Worm (Caenorhabditis elegans) whole organism, mixed stage, embryonic: ENCODE measurements around the gene C31C9.7.
A peak's percentile ranks its signal among the peaks of the same experiment; 100 is the strongest.
"Not testable (repeated sequence)": the region's sequence is repeated elsewhere in the genome, so short reads cannot be mapped to it uniquely, and the experiment has no call there.

ENCODE experiments used
- M03D4.4 ChIP-seq: sonication (generic microtip); optimal IDR thresholded peaks from 2 replicates; lab custom pipeline; 2017; ENCODE audit warnings: mild to moderate bottlenecking, missing genetic modification characterization, missing compliant biosample characterization
- bed-3 ChIP-seq: fragments of 200-800 bp; sonication (Bioruptor generic); optimal IDR thresholded peaks from 3 replicates; lab custom pipeline; 2018; ENCODE audit warnings: mild to moderate bottlenecking, missing genetic modification characterization, moderate library complexity, missing compliant biosample characterization
- blmp-1 ChIP-seq: fragments of 150-350 bp; optimal IDR thresholded peaks from 2 replicates; lab custom pipeline; 2014; ENCODE audit warnings: missing biosample characterization, missing genetic modification characterization
- ceh-39 ChIP-seq: fragments of 150-350 bp; optimal IDR thresholded peaks from 2 replicates; lab custom pipeline; 2014; ENCODE audit warnings: missing biosample characterization, missing genetic modification characterization
- ceh-43 ChIP-seq: fragments of 200-800 bp; sonication (Bioruptor generic); optimal IDR thresholded peaks from 2 replicates; lab custom pipeline; 2018; ENCODE audit warnings: mild to moderate bottlenecking, missing genetic modification characterization, moderate library complexity, missing compliant biosample characterization
- ceh-83 ChIP-seq: fragments of 200-800 bp; sonication (Bioruptor generic); optimal IDR thresholded peaks from 2 replicates; lab custom pipeline; 2018; ENCODE audit warnings: mild to moderate bottlenecking, missing genetic modification characterization, missing compliant biosample characterization
- ces-1 ChIP-seq: fragments of 150-350 bp; optimal IDR thresholded peaks from 2 replicates; lab custom pipeline; 2014; ENCODE audit warnings: missing biosample characterization, missing genetic modification reagents, missing genetic modification characterization
- cnd-1 ChIP-seq: fragments of 200-800 bp; sonication (Bioruptor generic); optimal IDR thresholded peaks from 2 replicates; lab custom pipeline; 2018; ENCODE audit warnings: mild to moderate bottlenecking, missing genetic modification characterization, missing compliant biosample characterization
- elt-1 ChIP-seq: sonication (generic microtip); optimal IDR thresholded peaks from 2 replicates; lab custom pipeline; 2017; ENCODE audit warnings: missing genetic modification characterization, mild to moderate bottlenecking, missing compliant biosample characterization, antibody characterized with exemption, moderate library complexity, borderline replicate concordance; ENCODE audit not compliant: insufficient read depth
- elt-3 ChIP-seq: fragments of 150-350 bp; optimal IDR thresholded peaks from 2 replicates; lab custom pipeline; 2014; ENCODE audit warnings: missing biosample characterization, missing genetic modification characterization
- flh-1 ChIP-seq: fragments of 200-800 bp; sonication (Bioruptor generic); optimal IDR thresholded peaks from 2 replicates; lab custom pipeline; 2018; ENCODE audit warnings: mild to moderate bottlenecking, missing genetic modification characterization, moderate library complexity, missing compliant biosample characterization
- ham-2 ChIP-seq: fragments of 200-800 bp; sonication (Bioruptor generic); optimal IDR thresholded peaks from 2 replicates; lab custom pipeline; 2018; ENCODE audit warnings: mild to moderate bottlenecking, missing genetic modification characterization, missing compliant biosample characterization
- hlh-1 ChIP-seq: fragments of 150-350 bp; optimal IDR thresholded peaks from 2 replicates; lab custom pipeline; 2014; ENCODE audit warnings: missing biosample characterization, missing genetic modification reagents, missing genetic modification characterization
- lin-32 ChIP-seq: fragments of 200-800 bp; sonication (Bioruptor generic); optimal IDR thresholded peaks from 2 replicates; lab custom pipeline; 2018; ENCODE audit warnings: mild to moderate bottlenecking, missing genetic modification characterization, missing compliant biosample characterization
- lsy-2 ChIP-seq: fragments of 150-350 bp; optimal IDR thresholded peaks from 2 replicates; lab custom pipeline; 2014; ENCODE audit warnings: missing biosample characterization, missing genetic modification characterization
- mab-5 ChIP-seq: fragments of 150-350 bp; optimal IDR thresholded peaks from 2 replicates; lab custom pipeline; 2014; ENCODE audit warnings: missing biosample characterization, missing genetic modification characterization
- mep-1 ChIP-seq: fragments of 150-350 bp; optimal IDR thresholded peaks from 2 replicates; lab custom pipeline; 2017; ENCODE audit warnings: missing biosample characterization, missing genetic modification reagents, missing genetic modification characterization, inconsistent platforms
- nhr-12 ChIP-seq: fragments of 150-350 bp; optimal IDR thresholded peaks from 2 replicates; lab custom pipeline; 2014; ENCODE audit warnings: missing biosample characterization, missing genetic modification characterization
- nhr-2 ChIP-seq: fragments of 150-350 bp; optimal IDR thresholded peaks from 2 replicates; lab custom pipeline; 2014; ENCODE audit warnings: missing biosample characterization, missing genetic modification characterization
- nhr-237 ChIP-seq: fragments of 150-350 bp; optimal IDR thresholded peaks from 2 replicates; lab custom pipeline; 2014; ENCODE audit warnings: missing biosample characterization, missing genetic modification characterization
- nhr-28 ChIP-seq: fragments of 150-350 bp; optimal IDR thresholded peaks from 2 replicates; lab custom pipeline; 2014; ENCODE audit warnings: missing biosample characterization, missing genetic modification characterization
- nhr-76 ChIP-seq: sonication (generic microtip); optimal IDR thresholded peaks from 2 replicates; lab custom pipeline; 2017; ENCODE audit warnings: missing biosample characterization, missing genetic modification characterization
- pha-4 ChIP-seq: fragments of 150-350 bp; optimal IDR thresholded peaks from 2 replicates; lab custom pipeline; 2018; ENCODE audit warnings: missing biosample characterization, missing genetic modification reagents, missing genetic modification characterization
- snpc-4 ChIP-seq: fragments of 150-350 bp; optimal IDR thresholded peaks from 2 replicates; lab custom pipeline; 2014; ENCODE audit warnings: missing biosample characterization, missing genetic modification characterization
- sptf-1 ChIP-seq: sonication (generic microtip); optimal IDR thresholded peaks from 2 replicates; lab custom pipeline; 2017; ENCODE audit warnings: mild to moderate bottlenecking, missing genetic modification characterization, moderate library complexity, missing compliant biosample characterization
- tbx-8 ChIP-seq: fragments of 200-800 bp; sonication (Bioruptor generic); optimal IDR thresholded peaks from 2 replicates; lab custom pipeline; 2018; ENCODE audit warnings: mild to moderate bottlenecking, missing genetic modification characterization, moderate library complexity, missing compliant biosample characterization
- unc-39 ChIP-seq: fragments of 150-350 bp; optimal IDR thresholded peaks from 2 replicates; lab custom pipeline; 2014; ENCODE audit warnings: missing biosample characterization, missing genetic modification characterization
- unc-62 ChIP-seq: fragments of 150-350 bp; optimal IDR thresholded peaks from 2 replicates; lab custom pipeline; 2014; ENCODE audit warnings: missing biosample characterization, missing genetic modification reagents, missing genetic modification characterization
- zip-8 ChIP-seq: fragments of 150-350 bp; optimal IDR thresholded peaks from 2 replicates; lab custom pipeline; 2014; ENCODE audit warnings: missing biosample characterization, missing genetic modification characterization

C31C9.7 gene

DNA sequence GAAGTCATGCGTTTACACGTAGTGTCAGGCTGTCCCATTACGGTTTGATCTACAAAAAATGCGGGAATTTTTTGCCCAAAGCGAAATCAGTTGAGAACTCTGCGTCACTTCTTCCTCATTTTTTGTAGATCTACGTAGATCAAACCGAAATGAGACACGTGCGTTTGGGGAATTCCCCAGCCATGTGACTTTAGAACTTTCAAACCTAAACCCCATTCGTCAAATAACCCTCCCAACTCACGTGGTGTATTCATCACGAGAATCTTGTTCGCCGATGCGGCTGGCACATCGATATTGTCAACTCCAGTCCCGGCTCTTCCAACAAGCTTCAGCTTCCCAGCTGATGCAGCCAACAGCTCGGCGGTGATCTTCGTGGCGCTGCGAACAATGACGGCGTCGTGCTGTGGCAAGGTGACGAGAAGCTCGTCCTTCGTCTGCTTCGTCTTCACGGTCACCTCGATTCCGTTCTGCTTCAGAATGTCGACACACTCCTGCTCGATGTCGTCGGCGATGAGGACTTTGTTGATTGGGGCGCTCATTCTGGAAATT is 30.9 kb upstream of the C31C9.7 start, which contains the start of gene phdh-1:
phdh-1 (minus strand) TSS at position 540 of the 549 bp plus-strand sequence.
- TF ChIP-seq nhr-237 (tag; lab: Kevin White, UChicago) (no peak), ceh-83 (GFP tag; lab: Kevin White, UChicago) (no peak), lin-32 (GFP tag; lab: Kevin White, UChicago) (no peak), zip-8 (tag; lab: Kevin White, UChicago) (no peak), ces-1 (GFP tag; lab: Kevin White, UChicago) (no peak), tbx-8 (no peak), bed-3 (GFP tag; lab: Kevin White, UChicago) (no peak), hlh-1 (tag; lab: Kevin White, UChicago) (no peak), sptf-1 (tag; lab: Kevin White, UChicago) (no peak), elt-3 (no peak), nhr-12 (tag; lab: Kevin White, UChicago) (no peak), nhr-2 (no peak), ham-2 (GFP tag; lab: Kevin White, UChicago) (no peak), mab-5 (tag; lab: Kevin White, UChicago) (no peak)

- peak; percentile 45 for TF ChIP-seq ceh-39 (tag; lab: Kevin White, UChicago)
- no peak for TF ChIP-seq nhr-237 (tag; lab: Kevin White, UChicago)
- peak; percentile 96 for TF ChIP-seq elt-1 (tag; lab: Kevin White, UChicago)
- TF ChIP-seq, all 35 proteins: peak for 2
These were observed 30.3 kb upstream of the C31C9.7 start for ce11 chrII:13638576-13638975.

DNA sequence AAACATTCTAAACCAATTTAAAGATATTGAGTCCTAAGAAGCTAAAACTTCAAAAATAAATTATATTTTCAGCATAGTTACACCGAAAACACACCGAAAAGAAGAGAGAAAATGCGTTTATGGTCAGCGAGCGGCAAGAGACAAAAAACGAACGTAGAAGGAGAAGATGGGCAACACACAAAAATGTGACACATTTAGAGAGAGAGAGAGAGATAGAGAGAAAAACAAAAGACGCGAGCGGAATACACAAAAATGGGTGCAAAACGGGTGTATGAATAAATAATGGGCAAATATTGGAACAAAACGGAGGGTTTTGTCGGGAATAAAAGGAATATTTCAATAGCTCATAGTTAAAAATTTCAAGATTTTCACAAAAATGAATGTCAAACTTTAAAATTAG is 28.7 kb upstream of the C31C9.7 start:
- peak; percentile 25 for TF ChIP-seq ces-1 (GFP tag; lab: Kevin White, UChicago)
- no peak for TF ChIP-seq nhr-28
- TF ChIP-seq unc-62 (GFP tag; lab: Kevin White, UChicago) = peak; percentile 11

ce11 chrII:13641311-13641710 is 27.6 kb upstream of the C31C9.7 start, which contains the start of gene fbxa-167:
TSS of gene fbxa-167 (plus strand) at chrII:13641489.
- TF ChIP-seq tbx-8 (no peak), mep-1 (peak; percentile 21), pha-4 (tag; lab: Kevin White, UChicago) (no peak), elt-1 (tag; lab: Kevin White, UChicago) (no peak), ceh-43 (GFP tag; lab: Kevin White, UChicago) (no peak), sptf-1 (tag; lab: Kevin White, UChicago) (no peak)

DNA sequence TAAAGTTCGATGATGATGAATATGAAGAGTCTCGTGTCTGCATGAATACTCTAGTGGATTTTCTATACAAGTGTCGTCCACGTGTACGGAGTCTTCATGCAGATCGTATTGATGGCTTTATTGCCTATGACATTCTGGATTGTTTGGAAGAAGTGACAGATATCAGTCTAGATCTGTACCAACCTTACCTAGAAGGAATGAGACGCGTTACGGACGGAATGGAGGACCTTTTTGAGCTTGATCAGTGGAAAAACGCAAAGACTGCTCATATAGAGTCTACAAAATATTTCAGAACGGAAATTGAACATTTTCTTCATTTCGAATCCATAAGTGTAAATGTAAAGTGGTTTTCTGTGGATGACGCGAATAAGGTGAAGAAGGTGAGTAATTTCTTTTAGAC is 20.7 kb upstream of the C31C9.7 start, which contains the start of gene fbxa-169:
fbxa-169 (plus strand) TSS at position 301 of the 400 bp plus-strand sequence.
- no peak for TF ChIP-seq nhr-12 (tag; lab: Kevin White, UChicago)
- no peak for TF ChIP-seq nhr-28
- TF ChIP-seq unc-62 (GFP tag; lab: Kevin White, UChicago) = no peak
- TF ChIP-seq bed-3 (GFP tag; lab: Kevin White, UChicago) = no peak
- TF ChIP-seq cnd-1 (tag; lab: Kevin White, UChicago) = no peak
- no peak for TF ChIP-seq nhr-76 (tag; lab: Kevin White, UChicago)
- no peak for TF ChIP-seq M03D4.4
- TF ChIP-seq nhr-237 (tag; lab: Kevin White, UChicago) = no peak
- no peak for TF ChIP-seq lsy-2 (tag; lab: Kevin White, UChicago)
- no peak for TF ChIP-seq nhr-2
- no peak for TF ChIP-seq unc-39
- TF ChIP-seq, all 35 proteins: peak for 0

DNA sequence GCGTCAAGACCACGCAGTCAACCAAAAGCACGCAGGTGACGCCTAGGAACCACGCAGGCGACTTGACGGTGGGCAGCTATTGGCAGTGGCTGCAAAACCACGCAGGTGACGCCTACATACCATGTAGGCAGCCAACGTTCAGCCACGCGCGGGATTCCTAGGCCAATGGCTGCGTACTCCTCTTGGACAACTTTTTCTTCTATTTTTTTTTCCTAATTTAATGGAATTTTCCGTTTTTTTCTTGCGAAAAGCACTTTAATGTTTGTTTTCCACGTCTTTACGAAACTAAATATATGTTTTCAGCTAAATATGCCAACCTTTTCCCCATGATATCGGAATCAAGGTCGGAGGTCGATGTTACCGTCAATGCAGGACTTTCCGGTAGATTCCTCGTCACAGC is 14.2 kb upstream of the C31C9.7 start, which contains the start of gene C31C9.9:
C31C9.9 (plus strand) TSS at position 301 of the 400 bp plus-strand sequence.
- not testable (repeated sequence) for TF ChIP-seq snpc-4 (tag; lab: Kevin White, UChicago); ceh-83 (GFP tag; lab: Kevin White, UChicago); lin-32 (GFP tag; lab: Kevin White, UChicago)

- TF ChIP-seq sptf-1 (tag; lab: Kevin White, UChicago); blmp-1; flh-1 (GFP tag; lab: Kevin White, UChicago): not testable (repeated sequence)
- TF ChIP-seq, all 35 proteins: peak for 0; not testable (repeated sequence) for 35
These were observed 6.9 kb upstream of the C31C9.7 start, which contains the start of gene C31C9.6 for ce11 chrII:13661990-13662389. TSS of gene C31C9.6 (minus strand) at chrII:13662090.
